Worm (Caenorhabditis elegans) whole organism, mixed stage, embryonic: ENCODE results near the gene ced-5.

ENCODE experiments used
- ceh-39 ChIP-seq: fragments of 150-350 bp; optimal IDR thresholded peaks from 2 replicates; lab custom pipeline; 2014; ENCODE audit warnings: missing biosample characterization, missing genetic modification characterization
- cnd-1 ChIP-seq: fragments of 200-800 bp; sonication (Bioruptor generic); optimal IDR thresholded peaks from 2 replicates; lab custom pipeline; 2018; ENCODE audit warnings: mild to moderate bottlenecking, missing genetic modification characterization, missing compliant biosample characterization
- elt-3 ChIP-seq: fragments of 150-350 bp; optimal IDR thresholded peaks from 2 replicates; lab custom pipeline; 2014; ENCODE audit warnings: missing biosample characterization, missing genetic modification characterization
- lsy-2 ChIP-seq: fragments of 150-350 bp; optimal IDR thresholded peaks from 2 replicates; lab custom pipeline; 2014; ENCODE audit warnings: missing biosample characterization, missing genetic modification characterization
- mab-5 ChIP-seq: fragments of 150-350 bp; optimal IDR thresholded peaks from 2 replicates; lab custom pipeline; 2014; ENCODE audit warnings: missing biosample characterization, missing genetic modification characterization
- nhr-2 ChIP-seq: fragments of 150-350 bp; optimal IDR thresholded peaks from 2 replicates; lab custom pipeline; 2014; ENCODE audit warnings: missing biosample characterization, missing genetic modification characterization
- nhr-237 ChIP-seq: fragments of 150-350 bp; optimal IDR thresholded peaks from 2 replicates; lab custom pipeline; 2014; ENCODE audit warnings: missing biosample characterization, missing genetic modification characterization
- nhr-28 ChIP-seq: fragments of 150-350 bp; optimal IDR thresholded peaks from 2 replicates; lab custom pipeline; 2014; ENCODE audit warnings: missing biosample characterization, missing genetic modification characterization
- nhr-76 ChIP-seq: sonication (generic microtip); optimal IDR thresholded peaks from 2 replicates; lab custom pipeline; 2017; ENCODE audit warnings: missing biosample characterization, missing genetic modification characterization
- snpc-4 ChIP-seq: fragments of 150-350 bp; optimal IDR thresholded peaks from 2 replicates; lab custom pipeline; 2014; ENCODE audit warnings: missing biosample characterization, missing genetic modification characterization
- sptf-1 ChIP-seq: sonication (generic microtip); optimal IDR thresholded peaks from 2 replicates; lab custom pipeline; 2017; ENCODE audit warnings: mild to moderate bottlenecking, missing genetic modification characterization, moderate library complexity, missing compliant biosample characterization
- ztf-11 ChIP-seq: fragments of 150-350 bp; optimal IDR thresholded peaks from 2 replicates; lab custom pipeline; 2014; ENCODE audit warnings: missing biosample characterization, missing genetic modification characterization

ce11 chrIV:10503750-10504232, 19.9 kb downstream of the ced-5 start:
- TF ChIP-seq nhr-2 = no peak
- no peak for TF ChIP-seq mab-5 (tag; lab: Kevin White, UChicago)
- TF ChIP-seq nhr-28 = no peak
- TF ChIP-seq snpc-4 (tag; lab: Kevin White, UChicago) = no peak
- TF ChIP-seq ceh-39 (tag; lab: Kevin White, UChicago) = no peak
- no peak for TF ChIP-seq nhr-76 (tag; lab: Kevin White, UChicago)
- no peak for TF ChIP-seq lsy-2 (tag; lab: Kevin White, UChicago)
- peak; percentile 4 for TF ChIP-seq cnd-1 (tag; lab: Kevin White, UChicago)
- TF ChIP-seq nhr-237 (tag; lab: Kevin White, UChicago) = no peak
- TF ChIP-seq elt-3 (tag; lab: Kevin White, UChicago) = no peak
- TF ChIP-seq ztf-11 (tag; lab: Kevin White, UChicago) = no peak
- TF ChIP-seq sptf-1 (tag; lab: Kevin White, UChicago) = peak; percentile 8
